Worm (Caenorhabditis elegans) whole organism, midembryonic: ENCODE results near the gene cht-6.

Experiments
- T22C8.4 ChIP-seq: fragments of 200-800 bp; sonication (Bioruptor generic); IDR thresholded peaks from 2 replicates; pipeline ENCODE4 v1.3.6; 2022; ENCODE audit warnings: missing genetic modification characterization, missing compliant biosample characterization
- cog-1 ChIP-seq: sonication (generic microtip); optimal IDR thresholded peaks from 2 replicates; lab custom pipeline; 2016; ENCODE audit warnings: missing genetic modification characterization, missing compliant biosample characterization
- flt-1 ChIP-seq: fragments of 200-800 bp; sonication (Bioruptor generic); IDR thresholded peaks from 2 replicates; pipeline ENCODE4 v1.3.6; 2022; ENCODE audit warnings: missing genetic modification characterization, missing compliant biosample characterization
- klf-2 ChIP-seq: fragments of 200-800 bp; sonication (Bioruptor generic); conservative IDR thresholded peaks from 2 replicates; pipeline ENCODE4 v1.3.6; 2022; ENCODE audit warnings: missing genetic modification reagents, missing genetic modification characterization, missing compliant biosample characterization
- med-1 ChIP-seq: sonication (generic microtip); optimal IDR thresholded peaks from 2 replicates; lab custom pipeline; 2017; ENCODE audit warnings: missing genetic modification characterization, mild to moderate bottlenecking, missing compliant biosample characterization, antibody characterized with exemption, missing genetic modification reagents; ENCODE audit not compliant: insufficient read depth
- ref-1 ChIP-seq: fragments of 200-800 bp; sonication (Bioruptor generic); conservative IDR thresholded peaks from 2 replicates; pipeline ENCODE4 v1.3.6; 2022; ENCODE audit warnings: missing genetic modification reagents, missing genetic modification characterization, missing compliant biosample characterization
- tab-1 ChIP-seq: fragments of 200-800 bp; sonication (Bioruptor generic); IDR thresholded peaks from 2 replicates; pipeline ENCODE4 v1.3.6; 2022; ENCODE audit warnings: missing genetic modification characterization, missing compliant biosample characterization
- ztf-23 ChIP-seq: fragments of 200-800 bp; sonication (Bioruptor generic); IDR thresholded peaks from 2 replicates; pipeline ENCODE4 v1.3.6; 2022; ENCODE audit warnings: missing genetic modification reagents, missing genetic modification characterization, missing compliant biosample characterization
- ztf-29 ChIP-seq: fragments of 200-800 bp; sonication (Bioruptor generic); IDR thresholded peaks from 2 replicates; pipeline ENCODE4 v1.3.6; 2022; ENCODE audit warnings: missing genetic modification reagents, missing genetic modification characterization, missing compliant biosample characterization

cht-6 gene

DNA sequence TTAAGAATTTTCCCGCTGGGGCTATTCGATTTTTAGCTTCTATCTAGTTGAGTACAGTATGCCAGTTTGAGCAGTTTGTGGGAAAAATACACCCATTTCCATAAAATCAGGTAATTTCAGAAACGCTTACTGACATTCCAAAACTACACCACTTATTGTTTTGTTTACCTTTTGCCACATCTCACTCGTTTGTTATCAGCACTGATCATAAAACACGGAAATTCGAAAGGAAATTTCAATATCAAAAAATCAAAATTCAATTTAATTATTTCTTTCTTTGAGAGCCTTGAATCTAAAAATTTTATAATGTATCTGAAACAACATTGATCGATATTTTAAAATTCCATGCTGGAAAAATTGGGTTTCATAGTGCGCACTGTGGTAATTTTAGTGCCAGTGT, 14.3 kb upstream of the cht-6 start:
- TF ChIP-seq cog-1: no peak
- TF ChIP-seq med-1 (GFP tag; lab: Kevin White, UChicago): no peak
- TF ChIP-seq T22C8.4 (GFP tag; lab: Robert Waterston, UW): no peak
- no peak for TF ChIP-seq flt-1 (GFP tag; lab: Robert Waterston, UW)
- no peak for TF ChIP-seq tab-1 (GFP tag; lab: Robert Waterston, UW)
- no peak for TF ChIP-seq ztf-29 (GFP tag; lab: Robert Waterston, UW)
- TF ChIP-seq klf-2: no peak
- TF ChIP-seq ref-1 (GFP tag; lab: Robert Waterston, UW): no peak
- no peak for TF ChIP-seq ztf-23 (GFP tag; lab: Robert Waterston, UW)

- no peak for TF ChIP-seq cog-1
- no peak for TF ChIP-seq T22C8.4 (GFP tag; lab: Robert Waterston, UW)
Observed at ce11 chrV:6400950-6401551, 13.7 kb upstream of the cht-6 start.

ce11 chrV:6407587-6407986, 7.2 kb upstream of the cht-6 start:
- no peak for TF ChIP-seq tab-1 (GFP tag; lab: Robert Waterston, UW)
- no peak for TF ChIP-seq ref-1 (GFP tag; lab: Robert Waterston, UW)
- TF ChIP-seq flt-1 (GFP tag; lab: Robert Waterston, UW): no peak
- no peak for TF ChIP-seq ztf-29 (GFP tag; lab: Robert Waterston, UW)
- TF ChIP-seq T22C8.4 (GFP tag; lab: Robert Waterston, UW): no peak
- TF ChIP-seq ztf-23 (GFP tag; lab: Robert Waterston, UW): no peak
- TF ChIP-seq cog-1: no peak
- TF ChIP-seq med-1 (GFP tag; lab: Kevin White, UChicago): no peak
- TF ChIP-seq klf-2: no peak

DNA sequence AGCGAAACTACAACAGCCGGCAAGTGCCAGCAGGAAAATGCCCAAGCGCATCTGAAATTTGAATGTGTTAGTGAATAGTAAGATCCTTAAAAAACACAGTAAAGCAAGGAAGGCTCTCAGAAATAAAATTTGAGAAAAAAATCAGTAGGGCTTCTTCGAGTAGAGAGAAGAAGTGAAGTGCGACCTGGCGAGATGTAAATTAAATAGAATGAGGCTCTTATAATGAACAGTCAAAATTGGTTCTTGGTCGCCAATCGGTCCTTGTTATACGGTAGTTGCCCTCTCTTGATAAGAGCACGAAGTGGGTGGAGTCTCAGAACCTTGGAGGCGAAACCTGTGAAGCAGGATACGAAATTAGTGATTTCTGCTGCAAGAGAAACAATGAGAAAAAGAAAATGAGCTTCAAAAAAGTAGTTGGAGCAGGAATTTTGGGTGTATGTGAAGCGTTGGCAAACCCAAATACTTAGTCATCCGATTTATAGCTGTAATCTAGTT, 6.0 kb upstream of the cht-6 start, which contains the start of gene bcf-1:
bcf-1 (minus strand) TSS at position 51 of the 495 bp plus-strand sequence.
- TF ChIP-seq med-1 (GFP tag; lab: Kevin White, UChicago): no peak
- TF ChIP-seq klf-2: no peak
- TF ChIP-seq T22C8.4 (GFP tag; lab: Robert Waterston, UW): no peak
- no peak for TF ChIP-seq ztf-29 (GFP tag; lab: Robert Waterston, UW)
- TF ChIP-seq flt-1 (GFP tag; lab: Robert Waterston, UW): no peak
- TF ChIP-seq ref-1 (GFP tag; lab: Robert Waterston, UW): no peak
- TF ChIP-seq ztf-23 (GFP tag; lab: Robert Waterston, UW): no peak
- no peak for TF ChIP-seq tab-1 (GFP tag; lab: Robert Waterston, UW)
- TF ChIP-seq cog-1: no peak

DNA sequence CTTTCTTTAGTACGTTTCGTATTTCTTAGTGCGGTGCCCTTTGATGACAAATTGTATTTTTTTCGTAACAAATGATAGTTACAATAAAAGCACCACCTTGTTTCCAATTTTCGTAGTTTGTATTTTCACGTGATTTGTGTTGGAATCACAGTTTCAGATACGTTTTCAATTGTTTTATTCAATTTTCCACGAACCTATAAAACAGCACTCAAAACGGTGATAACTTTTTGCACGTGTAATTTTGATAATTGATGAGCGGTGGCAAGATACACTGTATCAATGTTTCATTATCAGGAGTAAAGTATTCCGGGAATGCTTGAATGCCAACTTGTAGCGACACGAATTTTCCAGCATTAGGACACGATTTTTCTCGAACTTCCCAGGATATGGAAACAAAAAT, 3.6 kb upstream of the cht-6 start:
- TF ChIP-seq T22C8.4 (GFP tag; lab: Robert Waterston, UW) (no peak), ref-1 (GFP tag; lab: Robert Waterston, UW) (no peak)

- TF ChIP-seq klf-2 (no peak), cog-1 (no peak), med-1 (GFP tag; lab: Kevin White, UChicago) (no peak), ztf-29 (GFP tag; lab: Robert Waterston, UW) (no peak), ztf-23 (GFP tag; lab: Robert Waterston, UW) (no peak), tab-1 (GFP tag; lab: Robert Waterston, UW) (no peak), flt-1 (GFP tag; lab: Robert Waterston, UW) (no peak), ref-1 (GFP tag; lab: Robert Waterston, UW) (no peak), T22C8.4 (GFP tag; lab: Robert Waterston, UW) (no peak)
Observed at ce11 chrV:6413057-6413456, 1.7 kb upstream of the cht-6 start.

- TF ChIP-seq ztf-23 (GFP tag; lab: Robert Waterston, UW) (no peak), T22C8.4 (GFP tag; lab: Robert Waterston, UW) (no peak), cog-1 (no peak), klf-2 (no peak), ref-1 (GFP tag; lab: Robert Waterston, UW) (no peak), flt-1 (GFP tag; lab: Robert Waterston, UW) (no peak), med-1 (GFP tag; lab: Kevin White, UChicago) (no peak), ztf-29 (GFP tag; lab: Robert Waterston, UW) (no peak), tab-1 (GFP tag; lab: Robert Waterston, UW) (no peak)
Observed at ce11 chrV:6414469-6414868, 324 bp upstream of the cht-6 start.

ce11 chrV:6424055-6424454, 9.3 kb downstream of the cht-6 start, which contains the start of gene urb-1:
urb-1 (minus strand) TSS chrV:6424155.
- TF ChIP-seq cog-1 (no peak), med-1 (GFP tag; lab: Kevin White, UChicago) (no peak), tab-1 (GFP tag; lab: Robert Waterston, UW) (no peak), flt-1 (GFP tag; lab: Robert Waterston, UW) (no peak), ref-1 (GFP tag; lab: Robert Waterston, UW) (no peak)

DNA sequence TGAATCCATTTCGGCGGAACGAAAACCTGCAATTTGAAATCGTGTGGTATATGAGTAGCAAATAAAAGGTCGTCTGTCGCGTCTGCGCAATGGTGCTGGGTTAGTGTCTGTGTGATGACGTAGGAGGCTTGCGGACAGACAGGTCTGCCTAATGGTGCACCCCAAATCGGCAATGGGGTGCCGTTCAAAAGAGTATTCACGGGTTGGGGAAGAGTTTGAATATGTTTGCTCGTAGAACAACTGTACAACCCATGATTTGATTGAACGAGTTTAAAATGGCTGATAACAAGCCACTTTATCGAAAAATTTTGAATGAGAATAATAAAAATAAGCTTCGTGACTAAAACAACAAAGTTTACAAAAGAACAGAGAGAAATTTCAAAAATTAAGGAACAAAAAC, 11.1 kb downstream of the cht-6 start, which contains the start of gene T05H4.11:
T05H4.11 (minus strand) TSS at position 335 of the 400 bp plus-strand sequence.
- TF ChIP-seq flt-1 (GFP tag; lab: Robert Waterston, UW) (0 out of 2 replicates have a peak, but pooled peaks have one; percentile 31), cog-1 (no peak), T22C8.4 (GFP tag; lab: Robert Waterston, UW) (no peak), tab-1 (GFP tag; lab: Robert Waterston, UW) (no peak), klf-2 (no peak), ztf-29 (GFP tag; lab: Robert Waterston, UW) (no peak), ztf-23 (GFP tag; lab: Robert Waterston, UW) (no peak)

- TF ChIP-seq tab-1 (GFP tag; lab: Robert Waterston, UW) (no peak), ztf-29 (GFP tag; lab: Robert Waterston, UW) (no peak), med-1 (GFP tag; lab: Kevin White, UChicago) (no peak), T22C8.4 (GFP tag; lab: Robert Waterston, UW) (no peak), klf-2 (no peak), cog-1 (no peak), ztf-23 (GFP tag; lab: Robert Waterston, UW) (no peak), flt-1 (GFP tag; lab: Robert Waterston, UW) (no peak), ref-1 (GFP tag; lab: Robert Waterston, UW) (no peak)
Observed at ce11 chrV:6426843-6427242, 12.1 kb downstream of the cht-6 start, which contains the start of gene atp-4. atp-4 (minus strand) TSS chrV:6427112.
